Fruit fly (Drosophila melanogaster) Kc167 (cell line): ENCODE results near the gene Shab.

Experiments
- h ChIP-seq: fragments of >200 bp; optimal IDR thresholded peaks from 3 replicates; lab custom pipeline; 2018; ENCODE audit warnings: missing external identifiers
- psq ChIP-seq: fragments of >200 bp; optimal IDR thresholded peaks from 2 replicates; lab custom pipeline; 2017; ENCODE audit warnings: missing external identifiers
- ttk ChIP-seq: sonication (Bioruptor generic); optimal IDR thresholded peaks from 2 replicates; lab custom pipeline; 2017; ENCODE audit warnings: missing external identifiers

dm6 chr3L:2994872-2995271 lies 100.1 kb downstream of the Shab start, which contains the start of gene CG2113:
- TF ChIP-seq ttk (lab: Kevin White, UChicago) (no peak), psq (no peak), h (lab: Kevin White, UChicago) (no peak)
